Worm (Caenorhabditis elegans) whole organism, late embryonic: Measurements from ENCODE around the gene lec-5.
A peak's percentile ranks its signal among the peaks of the same experiment; 100 is the strongest.

Experiments
- C08G9.2 ChIP-seq: sonication (generic microtip); optimal IDR thresholded peaks from 2 replicates; lab custom pipeline; 2016; ENCODE audit warnings: mild to moderate bottlenecking, missing genetic modification characterization, moderate library complexity, missing compliant biosample characterization
- C38D4.7 ChIP-seq: fragments of 200-800 bp; sonication (Bioruptor generic); optimal IDR thresholded peaks from 2 replicates; lab custom pipeline; 2018; ENCODE audit warnings: mild to moderate bottlenecking, missing genetic modification characterization, moderate library complexity, missing compliant biosample characterization
- K02D7.2 ChIP-seq: sonication (generic microtip); optimal IDR thresholded peaks from 2 replicates; lab custom pipeline; 2017; ENCODE audit warnings: mild to moderate bottlenecking, missing genetic modification characterization, missing compliant biosample characterization
- K09A11.1 ChIP-seq: sonication (generic microtip); optimal IDR thresholded peaks from 2 replicates; lab custom pipeline; 2017; ENCODE audit warnings: antibody characterized with exemption, mild to moderate bottlenecking, missing genetic modification characterization, missing compliant biosample characterization; ENCODE audit not compliant: insufficient read depth
- T23F11.4 ChIP-seq: fragments of 200-800 bp; sonication (Bioruptor generic); optimal IDR thresholded peaks from 2 replicates; lab custom pipeline; 2018; ENCODE audit warnings: mild to moderate bottlenecking, missing genetic modification characterization, missing compliant biosample characterization
- Y22D7AL.16 ChIP-seq: sonication (generic microtip); optimal IDR thresholded peaks from 2 replicates; lab custom pipeline; 2016; ENCODE audit warnings: missing genetic modification characterization, missing compliant biosample characterization
- ahr-1 ChIP-seq: sonication (generic microtip); optimal IDR thresholded peaks from 2 replicates; lab custom pipeline; 2016; ENCODE audit warnings: missing genetic modification characterization, missing compliant biosample characterization
- ceh-14 ChIP-seq: sonication (generic microtip); optimal IDR thresholded peaks from 2 replicates; lab custom pipeline; 2016; ENCODE audit warnings: missing genotype, missing genetic modification characterization, missing compliant biosample characterization
- ceh-2 ChIP-seq: sonication (generic microtip); optimal IDR thresholded peaks from 2 replicates; lab custom pipeline; 2016; ENCODE audit warnings: missing genotype, missing genetic modification characterization, missing compliant biosample characterization
- ceh-24 ChIP-seq: sonication (generic microtip); optimal IDR thresholded peaks from 2 replicates; lab custom pipeline; 2016; ENCODE audit warnings: mild to moderate bottlenecking, missing genetic modification characterization, missing compliant biosample characterization
- ceh-31 ChIP-seq: sonication (generic microtip); optimal IDR thresholded peaks from 2 replicates; lab custom pipeline; 2016; ENCODE audit warnings: missing genetic modification characterization, missing compliant biosample characterization
- ceh-45 ChIP-seq: fragments of 200-800 bp; sonication (Bioruptor generic); IDR thresholded peaks from 2 replicates; pipeline ENCODE4 v1.3.6; 2022; ENCODE audit warnings: missing genetic modification reagents, missing genetic modification characterization, missing compliant biosample characterization
- ceh-48 ChIP-seq: sonication (generic microtip); optimal IDR thresholded peaks from 2 replicates; lab custom pipeline; 2016; ENCODE audit warnings: missing genetic modification characterization, inconsistent platforms, missing compliant biosample characterization
- ceh-6 ChIP-seq: fragments of 200-800 bp; sonication (Bioruptor generic); optimal IDR thresholded peaks from 2 replicates; lab custom pipeline; 2018; ENCODE audit warnings: mild to moderate bottlenecking, missing genetic modification characterization, missing compliant biosample characterization
- ceh-9 ChIP-seq: sonication (generic microtip); optimal IDR thresholded peaks from 2 replicates; lab custom pipeline; 2016; ENCODE audit warnings: mild to moderate bottlenecking, missing genetic modification characterization, inconsistent platforms, missing compliant biosample characterization
- dve-1 ChIP-seq: sonication (generic microtip); optimal IDR thresholded peaks from 2 replicates; lab custom pipeline; 2017; ENCODE audit warnings: antibody characterized with exemption, mild to moderate bottlenecking, missing genetic modification characterization, missing compliant biosample characterization
- ets-4 ChIP-seq: sonication (generic microtip); optimal IDR thresholded peaks from 2 replicates; lab custom pipeline; 2016; ENCODE audit warnings: missing genetic modification characterization, missing compliant biosample characterization
- fax-1 ChIP-seq: sonication (generic microtip); optimal IDR thresholded peaks from 2 replicates; lab custom pipeline; 2016; ENCODE audit warnings: missing genotype, missing genetic modification characterization, missing compliant biosample characterization
- fkh-6 ChIP-seq: sonication (generic microtip); optimal IDR thresholded peaks from 2 replicates; lab custom pipeline; 2016; ENCODE audit warnings: missing genetic modification characterization, missing compliant biosample characterization
- hlh-8 ChIP-seq: sonication (generic microtip); optimal IDR thresholded peaks from 2 replicates; lab custom pipeline; 2016; ENCODE audit warnings: missing genotype, missing genetic modification characterization, missing compliant biosample characterization
- lim-6 ChIP-seq: sonication (generic microtip); optimal IDR thresholded peaks from 2 replicates; lab custom pipeline; 2016; ENCODE audit warnings: missing genetic modification characterization, missing compliant biosample characterization
- mec-3 ChIP-seq: sonication (generic microtip); optimal IDR thresholded peaks from 2 replicates; lab custom pipeline; 2016; ENCODE audit warnings: borderline replicate concordance, missing genetic modification characterization, missing compliant biosample characterization
- nfya-1 ChIP-seq: sonication (generic microtip); optimal IDR thresholded peaks from 2 replicates; lab custom pipeline; 2017; ENCODE audit warnings: missing genetic modification characterization, mild to moderate bottlenecking, missing compliant biosample characterization, antibody characterized with exemption, moderate library complexity
- pat-9 ChIP-seq: fragments of 200-800 bp; sonication (Bioruptor generic); optimal IDR thresholded peaks from 2 replicates; lab custom pipeline; 2018; ENCODE audit warnings: mild to moderate bottlenecking, missing genetic modification characterization, moderate library complexity, missing compliant biosample characterization
- pqm-1 ChIP-seq: sonication (generic microtip); optimal IDR thresholded peaks from 2 replicates; lab custom pipeline; 2016; ENCODE audit warnings: missing genetic modification characterization, missing compliant biosample characterization
- ref-2 ChIP-seq: sonication (generic microtip); optimal IDR thresholded peaks from 2 replicates; lab custom pipeline; 2016; ENCODE audit warnings: missing genetic modification characterization, missing compliant biosample characterization
- sox-2 ChIP-seq: fragments of 200-800 bp; sonication (Bioruptor generic); IDR thresholded peaks from 2 replicates; pipeline ENCODE4 v1.3.6; 2022; ENCODE audit warnings: missing genetic modification reagents, missing genetic modification characterization, missing compliant biosample characterization
- tbx-2 ChIP-seq: sonication (generic microtip); optimal IDR thresholded peaks from 2 replicates; lab custom pipeline; 2016; ENCODE audit warnings: missing genetic modification characterization, missing compliant biosample characterization
- tbx-7 ChIP-seq: sonication (generic microtip); optimal IDR thresholded peaks from 2 replicates; lab custom pipeline; 2016; ENCODE audit warnings: missing genotype, missing genetic modification characterization, missing compliant biosample characterization
- ttx-3 ChIP-seq: sonication (generic microtip); optimal IDR thresholded peaks from 2 replicates; lab custom pipeline; 2016; ENCODE audit warnings: missing genetic modification reagents, missing genetic modification characterization, missing compliant biosample characterization
- unc-42 ChIP-seq: sonication (generic microtip); optimal IDR thresholded peaks from 2 replicates; lab custom pipeline; 2016; ENCODE audit warnings: missing genotype, missing genetic modification characterization, missing compliant biosample characterization
- unc-55 ChIP-seq: sonication (generic microtip); optimal IDR thresholded peaks from 2 replicates; lab custom pipeline; 2017; ENCODE audit warnings: missing biosample characterization, missing genetic modification reagents, missing genetic modification characterization
- zip-5 ChIP-seq: sonication (generic microtip); optimal IDR thresholded peaks from 2 replicates; lab custom pipeline; 2016; ENCODE audit warnings: missing genetic modification characterization, missing compliant biosample characterization
- ztf-16 ChIP-seq: sonication (generic microtip); optimal IDR thresholded peaks from 2 replicates; lab custom pipeline; 2017; ENCODE audit warnings: missing genetic modification characterization, missing compliant biosample characterization

The lec-5 gene

ce11 chrII:5829940-5830424 is 10.9 kb downstream of the lec-5 start, which contains the start of gene col-74:
Gene col-74, plus strand, starts transcription at chrII:5830374.
- TF ChIP-seq Y22D7AL.16 (tag; lab: Kevin White, UChicago) (no peak), fkh-6 (no peak), pqm-1 (tag; lab: Kevin White, UChicago) (no peak), C38D4.7 (GFP tag; lab: Kevin White, UChicago) (no peak), nfya-1 (tag; lab: Kevin White, UChicago) (no peak), ceh-24 (tag; lab: Kevin White, UChicago) (no peak), pat-9 (tag; lab: Kevin White, UChicago) (no peak), lim-6 (tag; lab: Kevin White, UChicago) (no peak), ceh-48 (tag; lab: Kevin White, UChicago) (no peak), ceh-9 (no peak), zip-5 (tag; lab: Kevin White, UChicago) (no peak)

ce11 chrII:5828486-5828885 is 12.4 kb downstream of the lec-5 start, which contains the start of gene ZK1248.11:
Gene ZK1248.11, minus strand, starts transcription at chrII:5828586.
- TF ChIP-seq ref-2 (tag; lab: Kevin White, UChicago), result no peak
- TF ChIP-seq fax-1 (tag; lab: Kevin White, UChicago), result no peak
- no peak for TF ChIP-seq ceh-45 (GFP tag; lab: Robert Waterston, UW)

- TF ChIP-seq tbx-7 (no peak), hlh-8 (tag; lab: Kevin White, UChicago) (no peak), K09A11.1 (tag; lab: Kevin White, UChicago) (no peak), sox-2 (GFP tag; lab: Robert Waterston, UW) (no peak)
These were observed 13.5 kb downstream of the lec-5 start, which contains the start of gene tbc-2 for ce11 chrII:5827364-5827763. Gene tbc-2, minus strand, starts transcription at chrII:5827443.

- peak; percentile 84 for TF ChIP-seq ceh-48 (tag; lab: Kevin White, UChicago)
- no peak for TF ChIP-seq pqm-1 (tag; lab: Kevin White, UChicago)
- no peak for TF ChIP-seq unc-55 (GFP tag; lab: Kevin White, UChicago)
These were observed 20.6 kb downstream of the lec-5 start, which contains the start of gene ehs-1 for ce11 chrII:5820282-5820762. Gene ehs-1, plus strand, starts transcription at chrII:5820712.

- TF ChIP-seq ztf-16 (no peak), ref-2 (tag; lab: Kevin White, UChicago) (peak; percentile 48), ceh-14 (tag; lab: Kevin White, UChicago) (peak; percentile 26), C38D4.7 (GFP tag; lab: Kevin White, UChicago) (no peak), ceh-2 (tag; lab: Kevin White, UChicago) (peak; percentile 70), fkh-6 (peak; percentile 12), ceh-31 (tag; lab: Kevin White, UChicago) (peak; percentile 71), hlh-8 (tag; lab: Kevin White, UChicago) (peak; percentile 11), unc-42 (peak; percentile 13), zip-5 (tag; lab: Kevin White, UChicago) (peak; percentile 24), nfya-1 (tag; lab: Kevin White, UChicago) (no peak), tbx-2 (tag; lab: Kevin White, UChicago) (peak; percentile 65), ets-4 (tag; lab: Kevin White, UChicago) (peak; percentile 63), C08G9.2 (tag; lab: Kevin White, UChicago) (peak; percentile 68)
These were observed 21.2 kb downstream of the lec-5 start for ce11 chrII:5819655-5820054.

- TF ChIP-seq nfya-1 (tag; lab: Kevin White, UChicago) (no peak), dve-1 (no peak), ets-4 (tag; lab: Kevin White, UChicago) (no peak), K09A11.1 (tag; lab: Kevin White, UChicago) (no peak), ttx-3 (tag; lab: Kevin White, UChicago) (no peak), T23F11.4 (GFP tag; lab: Kevin White, UChicago) (no peak), ceh-31 (tag; lab: Kevin White, UChicago) (no peak), K02D7.2 (tag; lab: Kevin White, UChicago) (no peak), ahr-1 (no peak), zip-5 (tag; lab: Kevin White, UChicago) (no peak), mec-3 (tag; lab: Kevin White, UChicago) (no peak), ceh-6 (GFP tag; lab: Kevin White, UChicago) (no peak)
- TF ChIP-seq, all 69 proteins: peak for 0
These were observed 22.6 kb downstream of the lec-5 start, which contains the start of gene ZK1248.4 for ce11 chrII:5818298-5818697. Gene ZK1248.4, plus strand, starts transcription at chrII:5818598.
